Fruit fly (Drosophila melanogaster) whole organism, embryonic: ENCODE measurements around the gene AP-1mu.

Experiments
- Asciz ChIP-seq: fragments of 200-800 bp; sonication (Bioruptor generic); optimal IDR thresholded peaks from 2 replicates; lab custom pipeline; 2017; ENCODE audit warnings: missing biosample characterization, mild to moderate bottlenecking, missing genetic modification characterization, missing genetic modification reagents
- Atf6 ChIP-seq: fragments of 200-800 bp; sonication (Bioruptor generic); IDR thresholded peaks from 2 replicates; pipeline ENCODE4 v1.3.6; 2022; ENCODE audit warnings: missing biosample characterization, missing genetic modification characterization
- Bgb ChIP-seq: fragments of 200-800 bp; sonication (Bioruptor generic); IDR thresholded peaks from 2 replicates; pipeline ENCODE4 v1.3.6; 2022; ENCODE audit warnings: missing biosample characterization, missing genetic modification characterization; ENCODE audit not compliant: partially characterized antibody
- CG10959 ChIP-seq: fragments of 200-800 bp; sonication (Bioruptor generic); IDR thresholded peaks from 2 replicates; pipeline ENCODE4 v1.3.6; 2022; ENCODE audit warnings: missing biosample characterization, missing genetic modification characterization
- CG15696 ChIP-seq: fragments of 200-800 bp; sonication (Bioruptor generic); optimal IDR thresholded peaks from 2 replicates; lab custom pipeline; 2019; ENCODE audit warnings: missing biosample characterization, mild to moderate bottlenecking, missing genetic modification characterization, moderate library complexity
- CG17361 ChIP-seq: fragments of 200-800 bp; sonication (Bioruptor generic); IDR thresholded peaks from 3 replicates; pipeline ENCODE4 v1.3.6; 2022; ENCODE audit warnings: missing biosample characterization, missing genetic modification characterization
- CG17385 ChIP-seq: fragments of 200-800 bp; sonication (Bioruptor generic); optimal IDR thresholded peaks from 3 replicates; lab custom pipeline; 2018; ENCODE audit warnings: missing biosample characterization, mild to moderate bottlenecking, missing genetic modification characterization
- CG2202 ChIP-seq: fragments of 200-800 bp; sonication (Bioruptor generic); optimal IDR thresholded peaks from 2 replicates; lab custom pipeline; 2018; ENCODE audit warnings: missing biosample characterization, mild to moderate bottlenecking, missing genetic modification characterization
- CG2712 ChIP-seq: fragments of 200-800 bp; optimal IDR thresholded peaks from 3 replicates; lab custom pipeline; 2019; ENCODE audit warnings: missing biosample characterization, mild to moderate bottlenecking, missing genetic modification characterization, moderate library complexity
- CG3065 ChIP-seq: fragments of 200-800 bp; sonication (Bioruptor generic); optimal IDR thresholded peaks from 2 replicates; lab custom pipeline; 2016; ENCODE audit warnings: missing biosample characterization, missing genetic modification characterization
- CG3407 ChIP-seq: fragments of 200-800 bp; sonication (Bioruptor generic); optimal IDR thresholded peaks from 2 replicates; lab custom pipeline; 2018; ENCODE audit warnings: missing biosample characterization, mild to moderate bottlenecking, missing genetic modification characterization
- CG34422 ChIP-seq: fragments of 200-800 bp; sonication (Bioruptor generic); IDR thresholded peaks from 3 replicates; pipeline ENCODE4 v1.3.6; 2022; ENCODE audit warnings: missing biosample characterization, missing genetic modification characterization
- CG6683 ChIP-seq: fragments of 200-800 bp; sonication (Bioruptor generic); optimal IDR thresholded peaks from 2 replicates; lab custom pipeline; 2017; ENCODE audit warnings: missing biosample characterization, mild to moderate bottlenecking, missing genetic modification characterization, missing genetic modification reagents
- CG7928 ChIP-seq: fragments of 200-800 bp; sonication (Bioruptor generic); optimal IDR thresholded peaks from 2 replicates; lab custom pipeline; 2017; ENCODE audit warnings: missing biosample characterization, mild to moderate bottlenecking, missing genetic modification characterization
- CG8765 ChIP-seq: fragments of 200-800 bp; sonication (Bioruptor generic); IDR thresholded peaks from 2 replicates; pipeline ENCODE4 v1.3.6; 2022; ENCODE audit warnings: missing biosample characterization, missing genetic modification characterization
- CHES-1-like ChIP-seq: fragments of 200-800 bp; sonication (Bioruptor generic); optimal IDR thresholded peaks from 2 replicates; lab custom pipeline; 2016; ENCODE audit warnings: missing biosample characterization, missing genetic modification characterization
- D19A ChIP-seq: fragments of 200-800 bp; optimal IDR thresholded peaks from 3 replicates; lab custom pipeline; 2019; ENCODE audit warnings: missing biosample characterization, mild to moderate bottlenecking, missing genetic modification characterization, moderate library complexity
- Dp ChIP-seq: fragments of 200-800 bp; sonication (Bioruptor generic); optimal IDR thresholded peaks from 2 replicates; lab custom pipeline; 2018; ENCODE audit warnings: missing biosample characterization, mild to moderate bottlenecking, missing genetic modification characterization, moderate library complexity
- HLH54F ChIP-seq: fragments of 200-800 bp; sonication (Bioruptor generic); optimal IDR thresholded peaks from 3 replicates; lab custom pipeline; 2016; ENCODE audit warnings: missing biosample characterization, missing genetic modification characterization
- HmgD ChIP-seq: fragments of 200-800 bp; sonication (Bioruptor generic); optimal IDR thresholded peaks from 3 replicates; lab custom pipeline; 2016; ENCODE audit warnings: missing biosample characterization, missing genetic modification characterization
- Jarid2 ChIP-seq: fragments of 200-800 bp; sonication (Bioruptor generic); optimal IDR thresholded peaks from 3 replicates; lab custom pipeline; 2017; ENCODE audit warnings: mild to moderate bottlenecking, missing biosample characterization, missing genetic modification reagents, missing genetic modification characterization
- Sox100B ChIP-seq: fragments of 200-800 bp; sonication (Bioruptor generic); optimal IDR thresholded peaks from 3 replicates; lab custom pipeline; 2018; ENCODE audit warnings: missing biosample characterization, mild to moderate bottlenecking, missing genetic modification characterization
- Xrp1 ChIP-seq: fragments of 200-800 bp; sonication (Bioruptor generic); IDR thresholded peaks from 2 replicates; pipeline ENCODE4 v1.3.6; 2022; ENCODE audit warnings: missing biosample characterization, missing genetic modification characterization
- ase ChIP-seq: fragments of 200-800 bp; sonication (Bioruptor generic); IDR thresholded peaks from 3 replicates; pipeline ENCODE4 v1.3.6; 2022; ENCODE audit warnings: missing biosample characterization, missing genetic modification characterization
- bab2 ChIP-seq: fragments of 200-800 bp; sonication (Bioruptor generic); optimal IDR thresholded peaks from 2 replicates; lab custom pipeline; 2016; ENCODE audit warnings: missing biosample characterization, missing genetic modification characterization
- bigmax ChIP-seq: fragments of 200-800 bp; sonication (Bioruptor generic); optimal IDR thresholded peaks from 2 replicates; lab custom pipeline; 2018; ENCODE audit warnings: missing biosample characterization, mild to moderate bottlenecking, missing genetic modification characterization
- bowl ChIP-seq: fragments of 200-800 bp; sonication (Bioruptor generic); IDR thresholded peaks from 2 replicates; pipeline ENCODE4 v1.3.6; 2022; ENCODE audit warnings: missing biosample characterization, missing genetic modification characterization
- bsh ChIP-seq, 2 experiments: fragments of 200-800 bp; sonication (Bioruptor generic); optimal IDR thresholded peaks; 2 replicates each; lab custom pipeline; 2017 to 2018; ENCODE audit warnings: mild to moderate bottlenecking in 2 of 2, missing biosample characterization in 2 of 2, missing genetic modification characterization in 2 of 2, moderate library complexity in 1 of 2
- caup ChIP-seq: fragments of 200-800 bp; sonication (Bioruptor generic); optimal IDR thresholded peaks from 3 replicates; lab custom pipeline; 2017; ENCODE audit warnings: missing biosample characterization, mild to moderate bottlenecking, missing genetic modification characterization, moderate library complexity; ENCODE audit not compliant: severe bottlenecking
- da ChIP-seq: fragments of 200-800 bp; sonication (Bioruptor generic); optimal IDR thresholded peaks from 2 replicates; lab custom pipeline; 2016; ENCODE audit warnings: missing biosample characterization, missing genetic modification characterization
- danr ChIP-seq: fragments of 200-800 bp; sonication (Bioruptor generic); IDR thresholded peaks from 2 replicates; pipeline ENCODE4 v1.3.6; 2022; ENCODE audit warnings: missing biosample characterization, missing genetic modification characterization
- en ChIP-seq: fragments of 200-800 bp; sonication (Bioruptor generic); optimal IDR thresholded peaks from 2 replicates; lab custom pipeline; 2016; ENCODE audit warnings: missing biosample characterization, missing genetic modification characterization
- exex ChIP-seq: fragments of 200-800 bp; sonication (Bioruptor generic); optimal IDR thresholded peaks from 4 replicates; lab custom pipeline; 2018; ENCODE audit warnings: missing biosample characterization, mild to moderate bottlenecking, missing genetic modification characterization, moderate library complexity
- gsb-n ChIP-seq: fragments of 200-800 bp; sonication (Bioruptor generic); optimal IDR thresholded peaks from 3 replicates; lab custom pipeline; 2018; ENCODE audit warnings: missing biosample characterization, mild to moderate bottlenecking, missing genetic modification characterization
- hb ChIP-seq: fragments of 200-800 bp; sonication (Bioruptor generic); IDR thresholded peaks from 3 replicates; pipeline ENCODE4 v1.3.6; 2022; ENCODE audit warnings: missing biosample characterization, missing genetic modification characterization; ENCODE audit not compliant: partially characterized antibody
- her ChIP-seq: fragments of 200-800 bp; sonication (Bioruptor generic); optimal IDR thresholded peaks from 2 replicates; lab custom pipeline; 2016; ENCODE audit warnings: missing biosample characterization, missing genetic modification characterization
- lbe ChIP-seq: fragments of 200-800 bp; sonication (Bioruptor generic); optimal IDR thresholded peaks from 2 replicates; lab custom pipeline; 2016; ENCODE audit warnings: missing biosample characterization, mild to moderate bottlenecking, missing genetic modification characterization
- mam ChIP-seq: fragments of 200-800 bp; sonication (Bioruptor generic); optimal IDR thresholded peaks from 3 replicates; lab custom pipeline; 2016; ENCODE audit warnings: missing biosample characterization, missing genetic modification characterization
- mirr ChIP-seq: fragments of 200-800 bp; sonication (Bioruptor generic); optimal IDR thresholded peaks from 3 replicates; lab custom pipeline; 2018; ENCODE audit warnings: missing biosample characterization, mild to moderate bottlenecking, missing genetic modification characterization
- mld ChIP-seq: fragments of 200-800 bp; sonication (Bioruptor generic); IDR thresholded peaks from 3 replicates; pipeline ENCODE4 v1.3.6; 2022; ENCODE audit warnings: missing biosample characterization, missing genetic modification characterization; ENCODE audit not compliant: partially characterized antibody
- oc ChIP-seq: fragments of 200-800 bp; sonication (Bioruptor generic); optimal IDR thresholded peaks from 2 replicates; lab custom pipeline; 2018; ENCODE audit warnings: missing biosample characterization, mild to moderate bottlenecking, missing genetic modification characterization, moderate library complexity
- otp ChIP-seq: fragments of 200-800 bp; sonication (Bioruptor generic); IDR thresholded peaks from 3 replicates; pipeline ENCODE4, ENCODE4 v1.3.6; 2022; ENCODE audit warnings: missing biosample characterization, missing genetic modification characterization
- ranshi ChIP-seq: fragments of 200-800 bp; sonication (Bioruptor generic); IDR thresholded peaks from 2 replicates; pipeline ENCODE4 v1.3.6; 2022; ENCODE audit warnings: missing biosample characterization, missing genetic modification characterization
- sd ChIP-seq: fragments of 200-800 bp; sonication (Bioruptor generic); optimal IDR thresholded peaks from 3 replicates; lab custom pipeline; 2018; ENCODE audit warnings: missing biosample characterization, mild to moderate bottlenecking, missing genetic modification characterization, moderate library complexity
- seq ChIP-seq: fragments of 200-800 bp; sonication (Bioruptor generic); IDR thresholded peaks from 2 replicates; pipeline ENCODE4 v1.3.6; 2022; ENCODE audit warnings: missing biosample characterization, missing genetic modification characterization
- shn ChIP-seq: fragments of 200-800 bp; sonication (Bioruptor generic); optimal IDR thresholded peaks from 3 replicates; lab custom pipeline; 2016; ENCODE audit warnings: missing biosample characterization, missing genetic modification characterization
- sisA ChIP-seq: fragments of 200-800 bp; sonication (Bioruptor generic); IDR thresholded peaks from 2 replicates; pipeline ENCODE4 v1.3.6; 2022; ENCODE audit warnings: missing biosample characterization, missing genetic modification characterization
- tap ChIP-seq: fragments of 200-800 bp; optimal IDR thresholded peaks from 3 replicates; lab custom pipeline; 2019; ENCODE audit warnings: missing biosample characterization, mild to moderate bottlenecking, missing genetic modification characterization, moderate library complexity
- trem ChIP-seq: fragments of 200-800 bp; optimal IDR thresholded peaks from 3 replicates; lab custom pipeline; 2019; ENCODE audit warnings: missing biosample characterization, mild to moderate bottlenecking, missing genetic modification characterization, moderate library complexity
- zfh1 ChIP-seq: fragments of 200-800 bp; sonication (Bioruptor generic); IDR thresholded peaks from 3 replicates; pipeline ENCODE4 v1.3.6; 2022; ENCODE audit warnings: missing biosample characterization, missing genetic modification characterization

Gene AP-1mu

DNA sequence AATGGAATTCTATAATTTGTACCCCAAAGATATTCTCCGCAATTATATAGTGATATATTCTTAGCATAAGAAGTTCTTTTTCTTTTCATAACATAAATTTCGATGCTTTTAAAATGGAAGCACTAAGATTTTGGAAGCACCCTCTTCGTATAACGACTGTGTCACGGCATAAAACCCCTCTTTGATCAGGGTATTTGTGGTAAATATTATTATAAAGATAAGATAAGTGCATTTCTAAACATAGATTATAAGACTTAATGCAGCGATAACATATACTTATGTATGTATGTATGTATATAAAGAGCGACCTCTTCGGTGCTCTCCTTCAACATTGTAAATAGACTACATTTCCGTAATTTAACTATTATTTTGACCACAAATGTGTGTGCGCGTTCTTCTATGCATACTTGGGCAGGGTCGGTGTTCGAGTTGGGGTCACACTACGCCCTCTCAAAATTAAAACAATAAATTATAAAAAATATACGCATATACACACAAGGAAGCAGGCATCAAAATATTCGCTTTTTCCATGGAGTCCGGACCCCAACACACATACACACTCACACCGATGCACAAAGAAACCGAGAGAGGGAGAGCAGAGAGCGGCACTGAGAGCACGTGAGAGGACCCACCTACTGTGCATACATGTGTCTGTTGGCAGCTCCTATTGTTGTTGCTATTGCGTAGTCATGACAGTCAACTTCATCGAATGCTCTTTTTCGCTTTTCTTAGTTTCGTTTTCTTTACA, 8.9 kb downstream of the AP-1mu start (continued):
- no peak for TF ChIP-seq shn (GFP tag; lab: Kevin White, UChicago)
- TF ChIP-seq CG17385: peak; percentile 18
- peak; percentile 13 for TF ChIP-seq Sox100B (GFP tag; lab: Kevin White, UChicago)
- no peak for TF ChIP-seq zfh1 (GFP tag; lab: Robert Waterston, UW)
- TF ChIP-seq bab2 (GFP tag; lab: Kevin White, UChicago): no peak
- no peak for TF ChIP-seq Xrp1 (GFP tag; lab: Robert Waterston, UW)
- no peak for TF ChIP-seq CG3065 (GFP tag; lab: Kevin White, UChicago)
- TF ChIP-seq Atf6 (GFP tag; lab: Robert Waterston, UW): no peak
- TF ChIP-seq caup (GFP tag; lab: Kevin White, UChicago): no peak
- TF ChIP-seq mld (GFP tag; lab: Robert Waterston, UW): no peak
- TF ChIP-seq CG10959 (GFP tag; lab: Robert Waterston, UW): no peak
- TF ChIP-seq sd: peak; percentile 61
- peak; percentile 22 for TF ChIP-seq CG15696 (tag; lab: Kevin White, UChicago)
- peak; percentile 62 for TF ChIP-seq Asciz
- TF ChIP-seq bigmax (GFP tag; lab: Kevin White, UChicago): no peak
- no peak for TF ChIP-seq Bgb (GFP tag; lab: Robert Waterston, UW)
- TF ChIP-seq ase (GFP tag; lab: Robert Waterston, UW): no peak
- TF ChIP-seq mirr (GFP tag; lab: Kevin White, UChicago): peak; percentile 1
- TF ChIP-seq CG8765 (GFP tag; lab: Robert Waterston, UW): no peak
- no peak for TF ChIP-seq danr
- TF ChIP-seq Jarid2 (GFP tag; lab: Kevin White, UChicago): no peak
- no peak for TF ChIP-seq CG17361 (GFP tag; lab: Robert Waterston, UW)
- no peak for TF ChIP-seq CHES-1-like (GFP tag; lab: Kevin White, UChicago)
- TF ChIP-seq hb (GFP tag; lab: Robert Waterston, UW): no peak
- TF ChIP-seq gsb-n (tag; lab: Kevin White, UChicago): no peak
- TF ChIP-seq her: no peak
- TF ChIP-seq CG2712: peak; percentile 16
- TF ChIP-seq sisA (GFP tag; lab: Robert Waterston, UW): no peak
- no peak for TF ChIP-seq da (GFP tag; lab: Kevin White, UChicago)
- no peak for TF ChIP-seq otp (GFP tag; lab: Robert Waterston, UW)
- TF ChIP-seq bsh (GFP tag; optimal IDR thresholded peaks at IDR 0.05; lab: Kevin White, UChicago): peak in 1 of 2 experiments; percentile 16
- TF ChIP-seq exex (tag; lab: Kevin White, UChicago): peak; percentile 39
- peak; percentile 50 for TF ChIP-seq oc
- TF ChIP-seq CG3407 (GFP tag; lab: Kevin White, UChicago): no peak
- no peak for TF ChIP-seq CG7928 (GFP tag; lab: Kevin White, UChicago)
- TF ChIP-seq en (GFP tag; lab: Kevin White, UChicago): no peak
- TF ChIP-seq trem (tag; lab: Kevin White, UChicago): peak; percentile 7
- no peak for TF ChIP-seq mam
- TF ChIP-seq HmgD: no peak
- TF ChIP-seq lbe (GFP tag; lab: Kevin White, UChicago): peak; percentile 12
- no peak for TF ChIP-seq Dp
- peak; percentile 22 for TF ChIP-seq CG2202 (tag; lab: Kevin White, UChicago)
- no peak for TF ChIP-seq bowl (GFP tag; lab: Robert Waterston, UW)
- TF ChIP-seq ranshi: no peak
- no peak for TF ChIP-seq HLH54F (GFP tag; lab: Kevin White, UChicago)
- TF ChIP-seq tap (tag; lab: Kevin White, UChicago): peak; percentile 1
- TF ChIP-seq D19A: peak; percentile 63
- TF ChIP-seq seq: no peak
- peak; percentile 19 for TF ChIP-seq CG6683
- TF ChIP-seq CG34422 (GFP tag; lab: Robert Waterston, UW): no peak
